Worm (Caenorhabditis elegans): ENCODE results near the gene smgl-2.

The smgl-2 gene

DNA sequence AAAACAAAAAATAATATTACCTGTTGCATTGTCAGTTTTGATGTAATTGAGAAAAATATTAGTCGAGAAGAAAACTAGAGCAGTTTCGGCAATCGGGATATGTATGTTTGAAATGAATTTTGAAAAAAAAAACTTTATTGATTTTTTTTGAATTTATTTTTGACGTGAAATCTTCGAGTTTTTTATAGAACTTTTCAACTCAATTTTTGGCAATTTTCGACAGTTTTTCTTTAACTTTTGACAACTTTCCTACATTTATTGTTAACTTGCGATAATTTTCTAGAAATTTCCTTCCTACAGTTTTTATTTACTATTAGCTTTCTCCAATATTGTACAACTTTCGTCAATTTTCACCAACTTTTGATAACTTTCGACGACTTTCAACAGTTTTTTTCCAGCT is 24.1 kb upstream of the smgl-2 start, which contains the start of gene Y37E11AL.12:
Gene Y37E11AL.12 (minus strand): TSS at position 101 of the 400 bp plus-strand sequence.
- TF ChIP-seq efl-1 (optimal IDR thresholded peaks at IDR 0.05) (no peak), efl-1 (GFP tag; optimal IDR thresholded peaks at IDR 0.05 in 1 of 2) (peak in 1 of 2 experiments; percentile 6), nhr-85 (tag) (peak; percentile 52), zip-4 (GFP tag; optimal IDR thresholded peaks at IDR 0.05) (no peak), dsc-1 (tag; optimal IDR thresholded peaks at IDR 0.05) (no peak), aha-1 (tag; optimal IDR thresholded peaks at IDR 0.05) (no peak), xbp-1 (tag; optimal IDR thresholded peaks at IDR 0.05) (no peak), jun-1 (tag; optimal IDR thresholded peaks at IDR 0.05) (no peak), fkh-10 (GFP tag; optimal IDR thresholded peaks at IDR 0.05) (no peak)

ce11 chrIV:3709200-3709599 is 16.8 kb upstream of the smgl-2 start, which contains the start of gene Y37E11AL.1:
Gene Y37E11AL.1 (plus strand): TSS chrIV:3709500.
- TF ChIP-seq fkh-8 (tag; optimal IDR thresholded peaks at IDR 0.05) = no peak
- no peak for TF ChIP-seq nhr-28 (tag; optimal IDR thresholded peaks at IDR 0.05)
- TF ChIP-seq nhr-12 (tag; optimal IDR thresholded peaks at IDR 0.05) = no peak
- no peak for TF ChIP-seq elt-3 (tag; optimal IDR thresholded peaks at IDR 0.05)
- no peak for TF ChIP-seq nhr-84 (tag; optimal IDR thresholded peaks at IDR 0.05)
- no peak for TF ChIP-seq efl-3 (GFP tag; optimal IDR thresholded peaks at IDR 0.05)
- TF ChIP-seq tlp-1 (tag; optimal IDR thresholded peaks at IDR 0.05) = no peak
- TF ChIP-seq lsy-2 (tag; optimal IDR thresholded peaks at IDR 0.05) = no peak
- no peak for TF ChIP-seq sup-37 (GFP tag; optimal IDR thresholded peaks at IDR 0.05)
- no peak for TF ChIP-seq fkh-10 (GFP tag; optimal IDR thresholded peaks at IDR 0.05)
- TF ChIP-seq ceh-90 (tag; optimal IDR thresholded peaks at IDR 0.05) = no peak
- TF ChIP-seq snpc-4 (tag; optimal IDR thresholded peaks at IDR 0.05) = no peak
- TF ChIP-seq aha-1 (tag; optimal IDR thresholded peaks at IDR 0.05) = no peak
- TF ChIP-seq grh-1 (GFP tag; IDR thresholded peaks at IDR 0.05) = no peak

- no peak for TF ChIP-seq nhr-28 (tag; optimal IDR thresholded peaks at IDR 0.05)
- no peak for TF ChIP-seq nhr-84 (tag; optimal IDR thresholded peaks at IDR 0.05)
- TF ChIP-seq nhr-47 (tag; optimal IDR thresholded peaks at IDR 0.05) = no peak
- no peak for TF ChIP-seq rnt-1 (tag; optimal IDR thresholded peaks at IDR 0.05)
- no peak for TF ChIP-seq unc-86 (tag; optimal IDR thresholded peaks at IDR 0.05)
- no peak for TF ChIP-seq nhr-76 (tag; optimal IDR thresholded peaks at IDR 0.05)
- no peak for TF ChIP-seq ets-5 (GFP tag; IDR thresholded peaks at IDR 0.05)
- TF ChIP-seq C16A3.4 (tag; optimal IDR thresholded peaks at IDR 0.05) = no peak
- no peak for TF ChIP-seq nhr-20 (tag; optimal IDR thresholded peaks at IDR 0.05)
- TF ChIP-seq irx-1 (tag; optimal IDR thresholded peaks at IDR 0.05) = no peak
- no peak for TF ChIP-seq nhr-11 (tag; optimal IDR thresholded peaks at IDR 0.05)
- TF ChIP-seq lin-13 (GFP tag; optimal IDR thresholded peaks at IDR 0.05) = no peak
- TF ChIP-seq blmp-1 (tag; optimal IDR thresholded peaks at IDR 0.05) = no peak
- no peak for TF ChIP-seq ceh-63 (GFP tag; optimal IDR thresholded peaks at IDR 0.05)
- no peak for TF ChIP-seq snu-23 (GFP tag; optimal IDR thresholded peaks at IDR 0.05)
- no peak for TF ChIP-seq lsy-2 (tag; optimal IDR thresholded peaks at IDR 0.05)
- no peak for TF ChIP-seq ztf-4 (tag; optimal IDR thresholded peaks at IDR 0.05)
- TF ChIP-seq efl-1 (optimal IDR thresholded peaks at IDR 0.05) = no peak
- TF ChIP-seq efl-1 (GFP tag; optimal IDR thresholded peaks at IDR 0.05 in 1 of 2) = no peak
These were observed 15.2 kb upstream of the smgl-2 start for ce11 chrIV:3710737-3711136.

DNA sequence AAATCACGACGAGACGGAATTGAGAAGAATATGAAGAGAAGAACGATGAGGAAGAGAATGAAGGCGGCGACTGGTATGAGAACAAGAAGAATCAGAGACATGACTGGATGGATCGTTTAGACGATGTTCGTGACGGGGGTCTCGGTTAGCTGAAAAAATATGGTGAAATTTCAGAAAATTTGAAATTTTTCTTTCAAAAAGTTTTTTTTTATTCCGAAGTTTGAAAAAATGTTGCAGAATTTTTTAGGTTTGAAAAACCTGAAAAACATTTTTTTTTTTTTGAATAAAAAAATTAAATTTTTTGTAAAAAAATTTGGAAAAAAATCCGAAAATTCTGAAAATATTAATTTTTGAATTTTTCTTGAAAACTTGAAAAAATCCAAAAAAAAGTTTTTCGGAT is 6.9 kb upstream of the smgl-2 start, which contains the start of gene Y37E11AM.3:
Gene Y37E11AM.3 (minus strand): TSS at position 101 of the 400 bp plus-strand sequence.
- TF ChIP-seq ztf-11 (tag; optimal IDR thresholded peaks at IDR 0.05) (no peak), aha-1 (tag; optimal IDR thresholded peaks at IDR 0.05) (no peak), lin-13 (GFP tag; optimal IDR thresholded peaks at IDR 0.05) (no peak), ceh-82 (tag; optimal IDR thresholded peaks at IDR 0.05) (no peak), unc-98 (GFP tag; IDR thresholded peaks at IDR 0.05) (no peak), zag-1 (tag; optimal IDR thresholded peaks at IDR 0.05) (no peak)

All from whole organism, L1 larva.